Fruit fly (Drosophila melanogaster) whole organism, prepupa: ENCODE results near the gene CG9643.

ENCODE experiments used
- CG32006 ChIP-seq: fragments of 200-800 bp; sonication (Bioruptor generic); optimal IDR thresholded peaks from 3 replicates; lab custom pipeline; 2017; ENCODE audit warnings: missing biosample characterization, mild to moderate bottlenecking, missing genetic modification characterization
- CG8319 ChIP-seq: fragments of 200-800 bp; sonication (Bioruptor generic); optimal IDR thresholded peaks from 3 replicates; lab custom pipeline; 2016; ENCODE audit warnings: missing biosample characterization, missing genetic modification characterization

DNA sequence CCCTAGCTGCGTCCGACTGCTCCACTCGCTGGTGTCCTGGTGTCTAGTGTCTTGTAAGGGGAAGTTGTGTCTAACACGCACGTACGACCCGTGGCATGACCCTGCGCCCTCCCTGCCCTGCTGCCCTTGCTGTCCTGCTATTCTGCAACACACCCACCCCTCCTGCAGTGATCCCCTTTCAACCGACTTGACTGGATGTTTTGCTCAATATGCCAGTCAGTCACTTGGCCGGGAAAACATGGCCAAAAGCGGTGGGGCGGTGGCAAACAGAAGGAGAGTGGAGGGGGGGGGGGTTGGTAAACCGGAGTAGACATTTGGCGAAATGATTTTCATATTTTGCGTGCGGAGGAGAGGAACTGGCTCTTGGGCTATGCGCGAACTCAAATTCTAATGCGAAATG, 48.4 kb downstream of the CG9643 start:
- TF ChIP-seq CG8319 (GFP tag; lab: Kevin White, UChicago) (no peak), CG32006 (GFP tag; lab: Kevin White, UChicago) (no peak)
